Fruit fly (Drosophila melanogaster) whole organism, wandering third instar larva: ENCODE data around the gene Doa.

Experiments
- Abd-B ChIP-seq: fragments of >200 bp; optimal IDR thresholded peaks from 2 replicates; lab custom pipeline; 2017; ENCODE audit warnings: missing biosample characterization, missing genetic modification characterization
- CG32264 ChIP-seq: fragments of 200-800 bp; sonication (Bioruptor generic); optimal IDR thresholded peaks from 2 replicates; lab custom pipeline; 2016; ENCODE audit warnings: missing biosample characterization, missing genetic modification characterization
- CrebA ChIP-seq: fragments of 200-800 bp; sonication (Bioruptor generic); optimal IDR thresholded peaks from 2 replicates; lab custom pipeline; 2016; ENCODE audit warnings: missing biosample characterization, mild to moderate bottlenecking, missing genetic modification characterization, borderline replicate concordance
- Dif ChIP-seq: fragments of 200-275, 200-300 bp; sonication (Bioruptor generic); optimal IDR thresholded peaks from 2 replicates; lab custom pipeline; 2018; ENCODE audit warnings: missing biosample characterization, missing genetic modification characterization; ENCODE audit not compliant: partially characterized antibody
- GATAd ChIP-seq: sonication (Bioruptor generic); optimal IDR thresholded peaks from 2 replicates; lab custom pipeline; 2016; ENCODE audit warnings: missing biosample characterization, missing genetic modification characterization
- HLH106 ChIP-seq: fragments of 200-800 bp; optimal IDR thresholded peaks from 3 replicates; lab custom pipeline; 2019; ENCODE audit warnings: missing biosample characterization, mild to moderate bottlenecking, missing genetic modification characterization, moderate library complexity
- Hnf4 ChIP-seq: fragments of 200-800 bp; sonication (Bioruptor generic); optimal IDR thresholded peaks from 2 replicates; lab custom pipeline; 2016; ENCODE audit warnings: missing biosample characterization, mild to moderate bottlenecking, missing genetic modification characterization
- Hr78 ChIP-seq: fragments of >200 bp; optimal IDR thresholded peaks from 2 replicates; lab custom pipeline; 2017; ENCODE audit warnings: missing biosample characterization, missing genetic modification characterization
- Hr83 ChIP-seq: fragments of 200-300 bp; sonication (Bioruptor generic); optimal IDR thresholded peaks from 2 replicates; lab custom pipeline; 2016; ENCODE audit warnings: missing biosample characterization, mild to moderate bottlenecking, missing genetic modification characterization, moderate library complexity; ENCODE audit not compliant: poor library complexity, severe bottlenecking
- Jra ChIP-seq: sonication (Bioruptor generic); optimal IDR thresholded peaks from 2 replicates; lab custom pipeline; 2016; ENCODE audit warnings: missing biosample characterization, missing genetic modification characterization
- Mio ChIP-seq: sonication (Bioruptor generic); optimal IDR thresholded peaks from 2 replicates; lab custom pipeline; 2016; ENCODE audit warnings: missing biosample characterization, missing genetic modification characterization
- Myc ChIP-seq: fragments of >200 bp; optimal IDR thresholded peaks from 2 replicates; lab custom pipeline; 2017
- OdsH ChIP-seq: fragments of 200-800 bp; sonication (Bioruptor generic); optimal IDR thresholded peaks from 2 replicates; lab custom pipeline; 2016; ENCODE audit warnings: missing biosample characterization, mild to moderate bottlenecking, missing genetic modification characterization
- Rel ChIP-seq, 2 experiments: fragments of 200-800 bp; sonication (Bioruptor generic) in 1 of 2; optimal IDR thresholded peaks; 2 replicates in 1 of 2; 3 replicates in 1 of 2; lab custom pipeline; 2016 to 2019; ENCODE audit warnings: mild to moderate bottlenecking in 2 of 2, missing biosample characterization in 2 of 2, missing genetic modification characterization in 2 of 2, moderate library complexity in 1 of 2
- Sp1 ChIP-seq: fragments of 200-800 bp; sonication (Bioruptor generic); optimal IDR thresholded peaks from 3 replicates; lab custom pipeline; 2019; ENCODE audit warnings: missing biosample characterization, mild to moderate bottlenecking, missing genetic modification characterization, moderate library complexity
- Vsx2 ChIP-seq: fragments of 200-300, 225-300 bp; sonication (Bioruptor generic); optimal IDR thresholded peaks from 2 replicates; lab custom pipeline; 2018; ENCODE audit warnings: missing biosample characterization, missing genetic modification characterization; ENCODE audit not compliant: partially characterized antibody
- br ChIP-seq: fragments of 200-800 bp; sonication (Bioruptor generic); optimal IDR thresholded peaks from 2 replicates; lab custom pipeline; 2016; ENCODE audit warnings: missing biosample characterization, missing genetic modification characterization
- brk ChIP-seq: fragments of 200-800 bp; sonication (Bioruptor generic); optimal IDR thresholded peaks from 2 replicates; lab custom pipeline; 2016; ENCODE audit warnings: missing biosample characterization, mild to moderate bottlenecking, missing genetic modification characterization
- dl ChIP-seq, 2 experiments: fragments of 175-275, 200-275 bp in 1 of 2; fragments of 200-275 bp in 1 of 2; sonication (Bioruptor generic); optimal IDR thresholded peaks; lab custom pipeline; 2018; ENCODE audit warnings: mild to moderate bottlenecking in 2 of 2, missing biosample characterization in 2 of 2, missing genetic modification characterization in 2 of 2, moderate library complexity in 2 of 2; ENCODE audit not compliant: partially characterized antibody in 2 of 2, insufficient read depth in 1 of 2
- dmrt93B ChIP-seq: fragments of 200-800 bp; sonication (Bioruptor generic); optimal IDR thresholded peaks from 2 replicates; lab custom pipeline; 2018; ENCODE audit warnings: missing biosample characterization, mild to moderate bottlenecking, missing genetic modification characterization
- dsf ChIP-seq: sonication (Bioruptor generic); optimal IDR thresholded peaks from 2 replicates; lab custom pipeline; 2016; ENCODE audit warnings: missing biosample characterization, missing genetic modification characterization, borderline replicate concordance
- foxo ChIP-seq, 2 experiments: fragments of 200-800 bp; sonication (Bioruptor generic); optimal IDR thresholded peaks; 2 replicates in 1 of 2; 3 replicates in 1 of 2; lab custom pipeline; 2016 to 2017; ENCODE audit warnings: missing biosample characterization in 2 of 2, missing genetic modification characterization in 2 of 2
- fru ChIP-seq: fragments of 200-800 bp; sonication (Bioruptor generic); optimal IDR thresholded peaks from 3 replicates; lab custom pipeline; 2016; ENCODE audit warnings: missing biosample characterization, mild to moderate bottlenecking, missing genetic modification characterization
- h ChIP-seq: fragments of 200-800 bp; sonication (Bioruptor generic); optimal IDR thresholded peaks from 3 replicates; lab custom pipeline; 2016; ENCODE audit warnings: missing biosample characterization, mild to moderate bottlenecking, missing genetic modification characterization
- jim ChIP-seq: fragments of 175-275, 200-325 bp; sonication (Bioruptor generic); optimal IDR thresholded peaks from 2 replicates; lab custom pipeline; 2016; ENCODE audit warnings: missing biosample characterization, mild to moderate bottlenecking, missing genetic modification characterization
- lola ChIP-seq: fragments of >200 bp; optimal IDR thresholded peaks from 2 replicates; lab custom pipeline; 2017; ENCODE audit warnings: missing biosample characterization, missing genetic modification characterization
- pan ChIP-seq: fragments of >200 bp; optimal IDR thresholded peaks from 2 replicates; lab custom pipeline; 2017
- psq ChIP-seq: fragments of 200-800 bp; sonication (Bioruptor generic); optimal IDR thresholded peaks from 3 replicates; lab custom pipeline; 2017; ENCODE audit warnings: missing biosample characterization, mild to moderate bottlenecking, missing genetic modification characterization, moderate library complexity
- sage ChIP-seq: fragments of 200-800 bp; sonication (Bioruptor generic); optimal IDR thresholded peaks from 2 replicates; lab custom pipeline; 2016; ENCODE audit warnings: missing biosample characterization, mild to moderate bottlenecking, missing genetic modification characterization
- sv ChIP-seq: fragments of 200-800 bp; sonication (Bioruptor generic); optimal IDR thresholded peaks from 3 replicates; lab custom pipeline; 2016; ENCODE audit warnings: missing biosample characterization, missing genetic modification characterization
- tai ChIP-seq: sonication (Bioruptor generic); optimal IDR thresholded peaks from 2 replicates; lab custom pipeline; 2016; ENCODE audit warnings: missing biosample characterization, missing genetic modification characterization

Gene Doa

DNA sequence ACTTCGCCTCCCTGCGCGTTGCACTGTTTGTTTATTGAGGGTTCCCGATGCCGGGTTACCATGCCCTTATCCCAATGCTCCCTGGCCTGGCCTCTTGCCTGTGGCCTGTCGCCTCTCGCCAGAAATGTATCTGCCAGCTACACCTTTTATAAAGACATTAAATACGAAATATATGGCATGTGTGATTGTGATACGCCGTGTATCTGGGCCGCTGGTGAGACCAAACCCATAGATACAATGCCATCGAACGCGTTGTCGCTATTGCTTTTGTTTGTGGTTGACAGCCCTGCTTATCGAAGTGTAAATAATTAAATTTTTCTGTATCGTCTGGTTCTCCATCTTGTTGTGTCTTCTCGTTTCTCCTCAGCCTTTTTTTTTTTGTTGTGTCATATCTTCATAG lies 27.3 kb upstream of the Doa start:
- no peak for TF ChIP-seq tai
- TF ChIP-seq GATAd (GFP tag; lab: Kevin White, UChicago) = no peak
- TF ChIP-seq Dif = no peak
- no peak for TF ChIP-seq psq (GFP tag; lab: Kevin White, UChicago)
- TF ChIP-seq jim (GFP tag; lab: Kevin White, UChicago) = no peak
- no peak for TF ChIP-seq h (GFP tag; lab: Kevin White, UChicago)
- TF ChIP-seq foxo (GFP tag; optimal IDR thresholded peaks at IDR 0.05; lab: Kevin White, UChicago) = no peak
- TF ChIP-seq Hr78 (GFP tag; lab: Kevin White, UChicago) = no peak
- no peak for TF ChIP-seq Hnf4
- no peak for TF ChIP-seq fru (GFP tag; lab: Kevin White, UChicago)
- no peak for TF ChIP-seq Sp1 (GFP tag; lab: Kevin White, UChicago)
- TF ChIP-seq Jra (GFP tag; lab: Kevin White, UChicago) = no peak
- no peak for TF ChIP-seq sv (GFP tag; lab: Kevin White, UChicago)
- no peak for TF ChIP-seq brk (GFP tag; lab: Kevin White, UChicago)
- no peak for TF ChIP-seq dsf (GFP tag; lab: Kevin White, UChicago)
- no peak for TF ChIP-seq sage (GFP tag; lab: Kevin White, UChicago)
- TF ChIP-seq dmrt93B (GFP tag; lab: Kevin White, UChicago) = no peak
- no peak for TF ChIP-seq Myc (lab: Kevin White, UChicago)

DNA sequence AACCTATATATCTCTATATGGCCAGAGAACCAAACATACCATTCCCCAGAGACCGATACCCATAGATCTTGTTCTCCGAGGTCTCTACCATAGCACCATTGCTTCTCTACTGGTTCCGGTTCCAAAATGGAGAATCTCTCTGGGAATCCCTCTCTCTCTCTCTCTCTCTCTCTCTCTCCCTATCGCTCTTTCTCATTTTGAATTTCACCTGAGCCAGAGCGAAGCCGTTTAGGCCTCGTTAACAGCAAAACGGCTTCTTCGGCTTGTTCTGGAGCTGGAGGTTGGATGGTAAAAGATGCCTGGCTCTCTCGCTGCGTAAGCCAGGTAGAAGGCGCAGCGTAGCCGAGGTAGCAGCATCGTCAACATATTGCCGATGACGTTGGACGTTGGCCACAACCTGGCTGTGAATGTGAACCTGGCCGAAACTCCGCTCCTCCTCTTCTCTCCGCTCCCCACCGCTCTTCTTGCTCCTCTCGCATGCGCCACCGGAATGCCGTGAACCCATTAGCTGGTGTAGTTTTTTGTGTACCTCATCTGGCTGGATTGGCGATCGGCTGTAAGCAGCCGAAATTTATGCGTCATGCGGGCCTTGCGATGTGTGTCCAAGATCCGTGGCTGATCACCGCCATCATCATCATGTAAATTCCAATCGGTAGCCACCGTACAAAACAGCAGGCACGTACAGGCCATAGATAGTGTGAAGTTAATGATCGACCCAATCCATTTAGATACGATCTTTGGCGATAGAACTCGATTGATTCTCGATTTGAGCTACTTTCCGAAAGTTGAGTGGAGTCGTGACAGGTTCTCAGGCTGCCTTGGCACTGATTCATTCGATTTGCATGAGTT lies 26.3 kb upstream of the Doa start:
- TF ChIP-seq Myc (lab: Kevin White, UChicago) (no peak), Sp1 (GFP tag; lab: Kevin White, UChicago) (no peak), lola (GFP tag; lab: Kevin White, UChicago) (no peak), pan (no peak), sage (GFP tag; lab: Kevin White, UChicago) (peak; percentile 22), CG32264 (GFP tag; lab: Kevin White, UChicago) (no peak), OdsH (GFP tag; lab: Kevin White, UChicago) (no peak), dl (GFP tag; optimal IDR thresholded peaks at IDR 0.05; lab: Kevin White, UChicago; ENCODE audit: insufficient read depth in 1 of 2, partially characterized antibody in 2 of 2) (peak; percentile 87 to 89), GATAd (GFP tag; lab: Kevin White, UChicago) (no peak), Dif (peak; percentile 87), CrebA (GFP tag; lab: Kevin White, UChicago) (peak; percentile 73), br (GFP tag; lab: Kevin White, UChicago) (no peak), Hr83 (GFP tag; lab: Kevin White, UChicago) (peak; percentile 36), psq (GFP tag; lab: Kevin White, UChicago) (peak; percentile 23), Vsx2 (GFP tag; lab: Kevin White, UChicago) (peak; percentile 80), Abd-B (GFP tag; lab: Kevin White, UChicago) (no peak), Hnf4 (no peak), HLH106 (tag; lab: Kevin White, UChicago) (no peak), fru (GFP tag; lab: Kevin White, UChicago) (peak; percentile 4)
- TF ChIP-seq, all 38 proteins: peak for 8

DNA sequence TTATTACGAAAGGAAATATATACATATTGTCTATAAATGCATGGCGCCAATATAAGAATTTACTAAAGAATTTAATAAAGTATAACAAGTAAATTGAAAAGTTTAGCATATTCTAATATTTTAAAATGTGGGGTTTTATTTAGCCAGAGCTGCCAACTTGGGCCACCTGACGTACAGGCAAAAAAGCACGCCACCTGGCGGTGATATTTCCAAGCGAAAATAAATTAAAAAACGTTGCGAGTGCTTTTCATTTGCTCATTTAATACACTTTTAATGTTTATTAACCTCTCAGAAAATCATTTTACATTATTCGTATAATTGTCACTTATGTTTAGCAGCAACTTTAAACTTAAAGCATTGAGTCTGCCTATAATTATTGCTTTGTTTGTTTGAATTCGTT lies 17.5 kb upstream of the Doa start:
- no peak for TF ChIP-seq Mio
- TF ChIP-seq Rel (GFP tag; optimal IDR thresholded peaks at IDR 0.05; lab: Kevin White, UChicago) = no peak
- peak; percentile 86 for TF ChIP-seq Rel (tag; optimal IDR thresholded peaks at IDR 0.05; lab: Kevin White, UChicago)

DNA sequence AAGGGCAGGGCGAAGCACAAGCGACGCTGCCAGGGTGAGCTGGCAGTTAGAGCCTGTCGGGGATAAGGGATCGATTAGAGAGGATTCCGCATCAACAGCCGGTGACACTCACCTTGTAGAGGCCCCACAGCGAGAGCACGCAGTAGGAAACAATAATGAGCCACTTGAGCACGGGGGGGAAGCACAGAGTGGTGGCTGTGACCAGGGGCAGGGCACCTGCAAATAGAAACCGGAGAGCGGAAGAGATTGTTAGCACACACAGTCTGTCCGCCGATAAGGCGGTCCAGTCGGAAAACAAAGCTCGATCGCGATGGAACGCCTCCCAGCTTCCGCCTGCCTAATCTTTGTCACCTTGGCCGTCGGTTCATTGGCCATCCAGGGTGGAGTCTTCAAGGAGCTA lies 15.3 kb upstream of the Doa start, which contains the start of gene Nepl17:
Gene Nepl17 (plus strand): TSS at position 301 of the 400 bp plus-strand sequence.
- no peak for TF ChIP-seq fru (GFP tag; lab: Kevin White, UChicago)
- TF ChIP-seq Rel (GFP tag; optimal IDR thresholded peaks at IDR 0.05; lab: Kevin White, UChicago) = no peak
- TF ChIP-seq Rel (tag; optimal IDR thresholded peaks at IDR 0.05; lab: Kevin White, UChicago) = peak; percentile 56
- no peak for TF ChIP-seq HLH106 (tag; lab: Kevin White, UChicago)
